Fruit fly (Drosophila melanogaster) whole organism, wandering third instar larva: ENCODE results near the gene Vm26Ac.

ENCODE experiments used
- Abd-B ChIP-seq: fragments of >200 bp; optimal IDR thresholded peaks from 2 replicates; lab custom pipeline; 2017; ENCODE audit warnings: missing biosample characterization, missing genetic modification characterization
- CG32264 ChIP-seq: fragments of 200-800 bp; sonication (Bioruptor generic); optimal IDR thresholded peaks from 2 replicates; lab custom pipeline; 2016; ENCODE audit warnings: missing biosample characterization, missing genetic modification characterization
- CG9705 ChIP-seq: fragments of 200-800 bp; sonication (Bioruptor generic); optimal IDR thresholded peaks from 2 replicates; lab custom pipeline; 2018; ENCODE audit warnings: missing biosample characterization, mild to moderate bottlenecking, missing genetic modification characterization
- Dfd ChIP-seq: fragments of >200 bp; optimal IDR thresholded peaks from 2 replicates; lab custom pipeline; 2017; ENCODE audit warnings: missing biosample characterization, missing genetic modification characterization
- GATAd ChIP-seq: sonication (Bioruptor generic); optimal IDR thresholded peaks from 2 replicates; lab custom pipeline; 2016; ENCODE audit warnings: missing biosample characterization, missing genetic modification characterization
- HLH106 ChIP-seq: fragments of 200-800 bp; optimal IDR thresholded peaks from 3 replicates; lab custom pipeline; 2019; ENCODE audit warnings: missing biosample characterization, mild to moderate bottlenecking, missing genetic modification characterization, moderate library complexity
- Hnf4 ChIP-seq: fragments of 200-800 bp; sonication (Bioruptor generic); optimal IDR thresholded peaks from 2 replicates; lab custom pipeline; 2016; ENCODE audit warnings: missing biosample characterization, mild to moderate bottlenecking, missing genetic modification characterization
- Hr83 ChIP-seq: fragments of 200-300 bp; sonication (Bioruptor generic); optimal IDR thresholded peaks from 2 replicates; lab custom pipeline; 2016; ENCODE audit warnings: missing biosample characterization, mild to moderate bottlenecking, missing genetic modification characterization, moderate library complexity; ENCODE audit not compliant: poor library complexity, severe bottlenecking
- Jra ChIP-seq: sonication (Bioruptor generic); optimal IDR thresholded peaks from 2 replicates; lab custom pipeline; 2016; ENCODE audit warnings: missing biosample characterization, missing genetic modification characterization
- Mio ChIP-seq: sonication (Bioruptor generic); optimal IDR thresholded peaks from 2 replicates; lab custom pipeline; 2016; ENCODE audit warnings: missing biosample characterization, missing genetic modification characterization
- Myc ChIP-seq: fragments of >200 bp; optimal IDR thresholded peaks from 2 replicates; lab custom pipeline; 2017
- N ChIP-seq: fragments of >200 bp; optimal IDR thresholded peaks from 2 replicates; lab custom pipeline; 2018; ENCODE audit warnings: missing biosample characterization, missing external identifiers, missing genetic modification characterization
- OdsH ChIP-seq: fragments of 200-800 bp; sonication (Bioruptor generic); optimal IDR thresholded peaks from 2 replicates; lab custom pipeline; 2016; ENCODE audit warnings: missing biosample characterization, mild to moderate bottlenecking, missing genetic modification characterization
- Rel ChIP-seq, 2 experiments: fragments of 200-800 bp; sonication (Bioruptor generic) in 1 of 2; optimal IDR thresholded peaks; 2 replicates in 1 of 2; 3 replicates in 1 of 2; lab custom pipeline; 2016 to 2019; ENCODE audit warnings: mild to moderate bottlenecking in 2 of 2, missing biosample characterization in 2 of 2, missing genetic modification characterization in 2 of 2, moderate library complexity in 1 of 2
- Sp1 ChIP-seq: fragments of 200-800 bp; sonication (Bioruptor generic); optimal IDR thresholded peaks from 3 replicates; lab custom pipeline; 2019; ENCODE audit warnings: missing biosample characterization, mild to moderate bottlenecking, missing genetic modification characterization, moderate library complexity
- brk ChIP-seq: fragments of 200-800 bp; sonication (Bioruptor generic); optimal IDR thresholded peaks from 2 replicates; lab custom pipeline; 2016; ENCODE audit warnings: missing biosample characterization, mild to moderate bottlenecking, missing genetic modification characterization
- dmrt93B ChIP-seq: fragments of 200-800 bp; sonication (Bioruptor generic); optimal IDR thresholded peaks from 2 replicates; lab custom pipeline; 2018; ENCODE audit warnings: missing biosample characterization, mild to moderate bottlenecking, missing genetic modification characterization
- dsf ChIP-seq: sonication (Bioruptor generic); optimal IDR thresholded peaks from 2 replicates; lab custom pipeline; 2016; ENCODE audit warnings: missing biosample characterization, missing genetic modification characterization, borderline replicate concordance
- ey ChIP-seq: fragments of 200-800 bp; sonication (Bioruptor generic); optimal IDR thresholded peaks from 2 replicates; lab custom pipeline; 2016; ENCODE audit warnings: missing biosample characterization, missing genetic modification characterization
- fru ChIP-seq: fragments of 200-800 bp; sonication (Bioruptor generic); optimal IDR thresholded peaks from 3 replicates; lab custom pipeline; 2016; ENCODE audit warnings: missing biosample characterization, mild to moderate bottlenecking, missing genetic modification characterization
- h ChIP-seq: fragments of 200-800 bp; sonication (Bioruptor generic); optimal IDR thresholded peaks from 3 replicates; lab custom pipeline; 2016; ENCODE audit warnings: missing biosample characterization, mild to moderate bottlenecking, missing genetic modification characterization
- jim ChIP-seq: fragments of 175-275, 200-325 bp; sonication (Bioruptor generic); optimal IDR thresholded peaks from 2 replicates; lab custom pipeline; 2016; ENCODE audit warnings: missing biosample characterization, mild to moderate bottlenecking, missing genetic modification characterization
- lola ChIP-seq: fragments of >200 bp; optimal IDR thresholded peaks from 2 replicates; lab custom pipeline; 2017; ENCODE audit warnings: missing biosample characterization, missing genetic modification characterization
- pan ChIP-seq: fragments of >200 bp; optimal IDR thresholded peaks from 2 replicates; lab custom pipeline; 2017
- psq ChIP-seq: fragments of 200-800 bp; sonication (Bioruptor generic); optimal IDR thresholded peaks from 3 replicates; lab custom pipeline; 2017; ENCODE audit warnings: missing biosample characterization, mild to moderate bottlenecking, missing genetic modification characterization, moderate library complexity
- rgr ChIP-seq: fragments of 200-800 bp; sonication (Bioruptor generic); optimal IDR thresholded peaks from 3 replicates; lab custom pipeline; 2016; ENCODE audit warnings: missing biosample characterization, mild to moderate bottlenecking, missing genetic modification characterization
- sage ChIP-seq: fragments of 200-800 bp; sonication (Bioruptor generic); optimal IDR thresholded peaks from 2 replicates; lab custom pipeline; 2016; ENCODE audit warnings: missing biosample characterization, mild to moderate bottlenecking, missing genetic modification characterization
- sv ChIP-seq: fragments of 200-800 bp; sonication (Bioruptor generic); optimal IDR thresholded peaks from 3 replicates; lab custom pipeline; 2016; ENCODE audit warnings: missing biosample characterization, missing genetic modification characterization
- tai ChIP-seq: sonication (Bioruptor generic); optimal IDR thresholded peaks from 2 replicates; lab custom pipeline; 2016; ENCODE audit warnings: missing biosample characterization, missing genetic modification characterization
- usp ChIP-seq: fragments of >200 bp; optimal IDR thresholded peaks from 2 replicates; lab custom pipeline; 2017; ENCODE audit warnings: missing biosample characterization, missing genetic modification characterization
- woc ChIP-seq: sonication (Bioruptor generic); optimal IDR thresholded peaks from 2 replicates; lab custom pipeline; 2016; ENCODE audit warnings: missing biosample characterization, mild to moderate bottlenecking, missing genetic modification characterization

Vm26Ac gene

dm6 chr2L:5972005-5972404, 13.6 kb upstream of the Vm26Ac start (continued):
- peak; percentile 58 for TF ChIP-seq psq (GFP tag; lab: Kevin White, UChicago)
- TF ChIP-seq rgr (GFP tag; lab: Kevin White, UChicago) = peak; percentile 68
- peak; percentile 65 for TF ChIP-seq OdsH
- no peak for TF ChIP-seq Myc (lab: Kevin White, UChicago)

dm6 chr2L:5971093-5971808, 12.8 kb upstream of the Vm26Ac start:
- no peak for TF ChIP-seq GATAd
- TF ChIP-seq Rel (GFP tag; optimal IDR thresholded peaks at IDR 0.05; lab: Kevin White, UChicago) = no peak
- peak; percentile 33 for TF ChIP-seq Rel (tag; optimal IDR thresholded peaks at IDR 0.05; lab: Kevin White, UChicago)
- no peak for TF ChIP-seq Jra (GFP tag; lab: Kevin White, UChicago)
- peak; percentile 51 for TF ChIP-seq brk (GFP tag; lab: Kevin White, UChicago)
- TF ChIP-seq Abd-B = no peak
- no peak for TF ChIP-seq Myc (lab: Kevin White, UChicago)
- no peak for TF ChIP-seq dmrt93B (GFP tag; lab: Kevin White, UChicago)
- peak; percentile 39 for TF ChIP-seq h (GFP tag; lab: Kevin White, UChicago)
- TF ChIP-seq Sp1 (GFP tag; lab: Kevin White, UChicago) = no peak
- TF ChIP-seq Hr83 (GFP tag; lab: Kevin White, UChicago) = no peak
- TF ChIP-seq, all 38 proteins: peak for 3

- TF ChIP-seq sv (GFP tag; lab: Kevin White, UChicago) (no peak), brk (GFP tag; lab: Kevin White, UChicago) (no peak), dmrt93B (GFP tag; lab: Kevin White, UChicago) (no peak), Hr83 (GFP tag; lab: Kevin White, UChicago) (no peak), fru (GFP tag; lab: Kevin White, UChicago) (no peak), CG32264 (GFP tag; lab: Kevin White, UChicago) (no peak)
- TF ChIP-seq, all 38 proteins: peak for 0
Observed at dm6 chr2L:5969559-5969958, 11.1 kb upstream of the Vm26Ac start, which contains the start of gene Ucp4B. Gene Ucp4B (plus strand): TSS chr2L:5969859.

- no peak for TF ChIP-seq GATAd
- no peak for TF ChIP-seq sage (GFP tag; lab: Kevin White, UChicago)
- TF ChIP-seq HLH106 (tag; lab: Kevin White, UChicago) = no peak
- no peak for TF ChIP-seq OdsH
- TF ChIP-seq Mio (GFP tag; lab: Kevin White, UChicago) = no peak
- TF ChIP-seq jim = no peak
- TF ChIP-seq rgr (GFP tag; lab: Kevin White, UChicago) = no peak
- TF ChIP-seq sv (GFP tag; lab: Kevin White, UChicago) = no peak
- no peak for TF ChIP-seq h (GFP tag; lab: Kevin White, UChicago)
- TF ChIP-seq Abd-B = no peak
- TF ChIP-seq CG32264 (GFP tag; lab: Kevin White, UChicago) = no peak
- TF ChIP-seq, all 38 proteins: peak for 0
Observed at dm6 chr2L:5967702-5968616, 9.5 kb upstream of the Vm26Ac start, which contains the start of the genes CG13992 and Ucp4C. Gene CG13992 (minus strand): TSS chr2L:5967752. Gene Ucp4C (plus strand): TSS chr2L:5968566.

dm6 chr2L:5964851-5965250, 6.4 kb upstream of the Vm26Ac start, which contains the start of gene psd:
Gene psd (minus strand): TSS chr2L:5964951.
- TF ChIP-seq GATAd (no peak), dmrt93B (GFP tag; lab: Kevin White, UChicago) (no peak), Abd-B (no peak), Hnf4 (GFP tag; lab: Kevin White, UChicago) (no peak), woc (GFP tag; lab: Kevin White, UChicago) (no peak), N (no peak), tai (no peak), fru (GFP tag; lab: Kevin White, UChicago) (no peak)

- TF ChIP-seq Jra (GFP tag; lab: Kevin White, UChicago) = no peak
- TF ChIP-seq dsf (GFP tag; lab: Kevin White, UChicago) = no peak
- no peak for TF ChIP-seq usp (GFP tag; lab: Kevin White, UChicago)
- TF ChIP-seq Myc (lab: Kevin White, UChicago) = no peak
- no peak for TF ChIP-seq CG9705
- TF ChIP-seq Rel (GFP tag; optimal IDR thresholded peaks at IDR 0.05; lab: Kevin White, UChicago) = no peak
- no peak for TF ChIP-seq Rel (tag; optimal IDR thresholded peaks at IDR 0.05; lab: Kevin White, UChicago)
- no peak for TF ChIP-seq fru (GFP tag; lab: Kevin White, UChicago)
- no peak for TF ChIP-seq lola (GFP tag; lab: Kevin White, UChicago)
- TF ChIP-seq pan (lab: Kevin White, UChicago) = no peak
- no peak for TF ChIP-seq ey
- TF ChIP-seq dmrt93B (GFP tag; lab: Kevin White, UChicago) = no peak
- no peak for TF ChIP-seq Sp1 (GFP tag; lab: Kevin White, UChicago)
- TF ChIP-seq h (GFP tag; lab: Kevin White, UChicago) = no peak
- TF ChIP-seq Mio (GFP tag; lab: Kevin White, UChicago) = no peak
- no peak for TF ChIP-seq Dfd (GFP tag; lab: Kevin White, UChicago)
- TF ChIP-seq, all 38 proteins: peak for 0
Observed at dm6 chr2L:5964211-5964610, 5.8 kb upstream of the Vm26Ac start.
